Worm (Caenorhabditis elegans) whole organism, L4/young adult: ENCODE data around the gene M110.7.

Experiments used
- W03F9.2 ChIP-seq: fragments of 150-350 bp; optimal IDR thresholded peaks from 2 replicates; lab custom pipeline; 2014; ENCODE audit warnings: missing biosample characterization, missing genetic modification characterization
- dao-5 ChIP-seq: sonication (generic microtip); optimal IDR thresholded peaks from 2 replicates; lab custom pipeline; 2016; ENCODE audit warnings: missing genotype, missing genetic modification characterization, moderate library complexity, missing compliant biosample characterization
- him-1 ChIP-seq: sonication (generic microtip); optimal IDR thresholded peaks from 2 replicates; lab custom pipeline; 2016; ENCODE audit warnings: missing genotype, missing genetic modification reagents, missing genetic modification characterization, missing compliant biosample characterization

Gene M110.7

ce11 chrII:8249710-8250109 lies 17.1 kb downstream of the M110.7 start:
- TF ChIP-seq him-1 (tag; lab: Kevin White, UChicago) (no peak), dao-5 (no peak)

- TF ChIP-seq W03F9.2 (tag; lab: Kevin White, UChicago) (no peak), dao-5 (no peak), him-1 (tag; lab: Kevin White, UChicago) (no peak)
Measured at ce11 chrII:8253160-8253793, 20.7 kb downstream of the M110.7 start, which contains the start of gene F35C11.5. F35C11.5 (plus strand) TSS chrII:8253743.

ce11 chrII:8256013-8256412 lies 23.4 kb downstream of the M110.7 start, which contains the start of gene F35C11.7:
F35C11.7 (plus strand) TSS chrII:8256313.
- TF ChIP-seq dao-5 (no peak), him-1 (tag; lab: Kevin White, UChicago) (no peak), W03F9.2 (tag; lab: Kevin White, UChicago) (no peak)

ce11 chrII:8259038-8259437 lies 26.4 kb downstream of the M110.7 start, which contains the start of gene F35C11.6:
F35C11.6 (minus strand) TSS chrII:8259138.
- TF ChIP-seq him-1 (tag; lab: Kevin White, UChicago) = no peak
- no peak for TF ChIP-seq W03F9.2 (tag; lab: Kevin White, UChicago)
- TF ChIP-seq dao-5 = no peak

ce11 chrII:8259674-8260073 lies 27.1 kb downstream of the M110.7 start:
- no peak for TF ChIP-seq him-1 (tag; lab: Kevin White, UChicago)
- TF ChIP-seq dao-5 = no peak
- no peak for TF ChIP-seq W03F9.2 (tag; lab: Kevin White, UChicago)

ce11 chrII:8263562-8263961 lies 31.0 kb downstream of the M110.7 start:
- TF ChIP-seq dao-5 (no peak), W03F9.2 (tag; lab: Kevin White, UChicago) (no peak), him-1 (tag; lab: Kevin White, UChicago) (no peak)

ce11 chrII:8264619-8265018 lies 32.0 kb downstream of the M110.7 start, which contains the start of gene srdh-1:
srdh-1 (plus strand) TSS chrII:8264661.
- no peak for TF ChIP-seq dao-5
- TF ChIP-seq W03F9.2 (tag; lab: Kevin White, UChicago) = no peak
- no peak for TF ChIP-seq him-1 (tag; lab: Kevin White, UChicago)

- TF ChIP-seq dao-5 (no peak), him-1 (tag; lab: Kevin White, UChicago) (no peak), W03F9.2 (tag; lab: Kevin White, UChicago) (no peak)
Measured at ce11 chrII:8266559-8266958, 34.0 kb downstream of the M110.7 start.

- TF ChIP-seq him-1 (tag; lab: Kevin White, UChicago) (no peak), W03F9.2 (tag; lab: Kevin White, UChicago) (no peak), dao-5 (no peak)
Measured at ce11 chrII:8267679-8268078, 35.1 kb downstream of the M110.7 start.

ce11 chrII:8269351-8269750 lies 36.8 kb downstream of the M110.7 start, which contains the start of gene K01C8.2:
K01C8.2 (minus strand) TSS chrII:8269451.
- TF ChIP-seq dao-5 (no peak), him-1 (tag; lab: Kevin White, UChicago) (no peak), W03F9.2 (tag; lab: Kevin White, UChicago) (no peak)

ce11 chrII:8269855-8270647 lies 37.5 kb downstream of the M110.7 start, which contains the start of gene tdc-1:
tdc-1 (plus strand) TSS chrII:8270597.
- TF ChIP-seq him-1 (tag; lab: Kevin White, UChicago) (no peak), W03F9.2 (tag; lab: Kevin White, UChicago) (no peak), dao-5 (no peak)

ce11 chrII:8273060-8273459 lies 40.5 kb downstream of the M110.7 start:
- TF ChIP-seq W03F9.2 (tag; lab: Kevin White, UChicago) (no peak), dao-5 (no peak), him-1 (tag; lab: Kevin White, UChicago) (no peak)

- TF ChIP-seq him-1 (tag; lab: Kevin White, UChicago) = no peak
- peak; percentile 62 for TF ChIP-seq W03F9.2 (tag; lab: Kevin White, UChicago)
- TF ChIP-seq dao-5 = no peak
Measured at ce11 chrII:8276057-8276456, 43.5 kb downstream of the M110.7 start, which contains the start of the genes gei-14 and slc-25A32. gei-14 (minus strand) TSS chrII:8276231. slc-25A32 (plus strand) TSS chrII:8276298.

- TF ChIP-seq dao-5 (no peak), W03F9.2 (tag; lab: Kevin White, UChicago) (no peak), him-1 (tag; lab: Kevin White, UChicago) (no peak)
Measured at ce11 chrII:8278415-8278814, 45.8 kb downstream of the M110.7 start, which contains the start of the genes mrpl-10 and clec-142. mrpl-10 (minus strand) TSS chrII:8278515. clec-142 (plus strand) TSS chrII:8278678.
